Fruit fly (Drosophila melanogaster) whole organism, embryonic: ENCODE data around the gene CG12773.

Experiments
- Adf1 ChIP-seq: fragments of 200-800 bp; sonication (Bioruptor generic); IDR thresholded peaks from 2 replicates; pipeline ENCODE4 v1.3.6; 2022; ENCODE audit warnings: missing biosample characterization, missing genetic modification characterization
- Atf6 ChIP-seq: fragments of 200-800 bp; sonication (Bioruptor generic); IDR thresholded peaks from 2 replicates; pipeline ENCODE4 v1.3.6; 2022; ENCODE audit warnings: missing biosample characterization, missing genetic modification characterization
- CG10147 ChIP-seq: fragments of 200-800 bp; sonication (Bioruptor generic); optimal IDR thresholded peaks from 2 replicates; lab custom pipeline; 2019; ENCODE audit warnings: missing biosample characterization, mild to moderate bottlenecking, missing genetic modification characterization, moderate library complexity
- CG10321 ChIP-seq: fragments of 200-800 bp; sonication (Bioruptor generic); IDR thresholded peaks from 2 replicates; pipeline ENCODE4 v1.3.6; 2022; ENCODE audit warnings: missing biosample characterization, missing genetic modification characterization
- CG11456 ChIP-seq: fragments of 200-800 bp; sonication (Bioruptor generic); IDR thresholded peaks from 3 replicates; pipeline ENCODE4 v1.3.6; 2022; ENCODE audit warnings: missing biosample characterization, missing genetic modification characterization
- CG11504 ChIP-seq: fragments of 200-800 bp; sonication (Bioruptor generic); optimal IDR thresholded peaks from 3 replicates; lab custom pipeline; 2019; ENCODE audit warnings: missing biosample characterization, mild to moderate bottlenecking, missing genetic modification characterization, moderate library complexity
- CG12071 ChIP-seq: fragments of 200-800 bp; sonication (Bioruptor generic); optimal IDR thresholded peaks from 3 replicates; lab custom pipeline; 2018; ENCODE audit warnings: missing biosample characterization, mild to moderate bottlenecking, missing genetic modification characterization
- CG12155 ChIP-seq: fragments of 200-800 bp; sonication (Bioruptor generic); optimal IDR thresholded peaks from 3 replicates; lab custom pipeline; 2016; ENCODE audit warnings: missing biosample characterization, missing genetic modification characterization
- CG12769 ChIP-seq: fragments of 200-800 bp; sonication (Bioruptor generic); optimal IDR thresholded peaks from 2 replicates; lab custom pipeline; 2019; ENCODE audit warnings: missing biosample characterization, mild to moderate bottlenecking, missing genetic modification characterization, moderate library complexity
- CG13424 ChIP-seq: fragments of 200-800 bp; sonication (Bioruptor generic); optimal IDR thresholded peaks from 2 replicates; lab custom pipeline; 2019; ENCODE audit warnings: missing biosample characterization, mild to moderate bottlenecking, missing genetic modification characterization, moderate library complexity
- CG14050 ChIP-seq: fragments of 200-800 bp; sonication (Bioruptor generic); IDR thresholded peaks from 3 replicates; pipeline ENCODE4 v1.3.6; 2022; ENCODE audit warnings: missing biosample characterization, missing genetic modification characterization
- CG1647 ChIP-seq: fragments of 200-800 bp; sonication (Bioruptor generic); optimal IDR thresholded peaks from 3 replicates; lab custom pipeline; 2016; ENCODE audit warnings: missing biosample characterization, missing genetic modification characterization
- CG2199 ChIP-seq: fragments of 200-800 bp; sonication (Bioruptor generic); IDR thresholded peaks from 3 replicates; pipeline ENCODE4 v1.3.6; 2022; ENCODE audit warnings: missing biosample characterization, missing genetic modification characterization
- CG2202 ChIP-seq: fragments of 200-800 bp; sonication (Bioruptor generic); optimal IDR thresholded peaks from 2 replicates; lab custom pipeline; 2018; ENCODE audit warnings: missing biosample characterization, mild to moderate bottlenecking, missing genetic modification characterization
- CG2712 ChIP-seq: fragments of 200-800 bp; optimal IDR thresholded peaks from 3 replicates; lab custom pipeline; 2019; ENCODE audit warnings: missing biosample characterization, mild to moderate bottlenecking, missing genetic modification characterization, moderate library complexity
- CG33213 ChIP-seq: fragments of 200-800 bp; sonication (Bioruptor generic); optimal IDR thresholded peaks from 3 replicates; lab custom pipeline; 2016; ENCODE audit warnings: missing biosample characterization, missing genetic modification characterization
- CG34422 ChIP-seq: fragments of 200-800 bp; sonication (Bioruptor generic); IDR thresholded peaks from 3 replicates; pipeline ENCODE4 v1.3.6; 2022; ENCODE audit warnings: missing biosample characterization, missing genetic modification characterization
- CG4617 ChIP-seq: fragments of 200-800 bp; sonication (Bioruptor generic); optimal IDR thresholded peaks from 3 replicates; lab custom pipeline; 2016; ENCODE audit warnings: missing biosample characterization, missing genetic modification characterization, borderline replicate concordance
- CG5953 ChIP-seq: fragments of 200-800 bp; sonication (Bioruptor generic); IDR thresholded peaks from 2 replicates; pipeline ENCODE4 v1.3.6; 2022; ENCODE audit warnings: missing biosample characterization, missing genetic modification characterization
- CG6175 ChIP-seq: fragments of 200-800 bp; sonication (Bioruptor generic); IDR thresholded peaks from 3 replicates; pipeline ENCODE4 v1.3.6; 2022; ENCODE audit warnings: missing biosample characterization, missing genetic modification characterization
- CG6683 ChIP-seq: fragments of 200-800 bp; sonication (Bioruptor generic); optimal IDR thresholded peaks from 2 replicates; lab custom pipeline; 2017; ENCODE audit warnings: missing biosample characterization, mild to moderate bottlenecking, missing genetic modification characterization, missing genetic modification reagents
- CG6791 ChIP-seq: fragments of 200-800 bp; sonication (Bioruptor generic); IDR thresholded peaks from 3 replicates; pipeline ENCODE4 v1.3.6; 2022; ENCODE audit warnings: missing biosample characterization, missing genetic modification characterization; ENCODE audit not compliant: partially characterized antibody
- CG8089 ChIP-seq: fragments of 200-800 bp; sonication (Bioruptor generic); optimal IDR thresholded peaks from 3 replicates; lab custom pipeline; 2016; ENCODE audit warnings: missing biosample characterization, missing genetic modification characterization
- CG8281 ChIP-seq: fragments of 200-800 bp; sonication (Bioruptor generic); optimal IDR thresholded peaks from 2 replicates; lab custom pipeline; 2018; ENCODE audit warnings: missing biosample characterization, mild to moderate bottlenecking, missing genetic modification characterization, moderate library complexity
- Deaf1 ChIP-seq: fragments of 200-800 bp; optimal IDR thresholded peaks from 3 replicates; lab custom pipeline; 2019; ENCODE audit warnings: missing biosample characterization, mild to moderate bottlenecking, missing genetic modification characterization, moderate library complexity
- Dip2 ChIP-seq: fragments of 200-800 bp; sonication (Bioruptor generic); IDR thresholded peaks from 2 replicates; pipeline ENCODE4 v1.3.6; 2022; ENCODE audit warnings: missing biosample characterization, missing genetic modification characterization
- Drgx ChIP-seq: fragments of 200-800 bp; sonication (Bioruptor generic); IDR thresholded peaks from 2 replicates; pipeline ENCODE4 v1.3.6; 2022; ENCODE audit warnings: missing biosample characterization, missing genetic modification characterization
- E2f2 ChIP-seq: fragments of 200-800 bp; sonication (Bioruptor generic); IDR thresholded peaks from 2 replicates; pipeline ENCODE4 v1.3.6; 2022; ENCODE audit warnings: missing biosample characterization, missing genetic modification characterization
- Elba2 ChIP-seq: fragments of 200-800 bp; sonication (Bioruptor generic); optimal IDR thresholded peaks from 3 replicates; lab custom pipeline; 2016; ENCODE audit warnings: missing biosample characterization, missing genetic modification characterization
- NC2β ChIP-seq: fragments of 200-800 bp; sonication (Bioruptor generic); optimal IDR thresholded peaks from 2 replicates; lab custom pipeline; 2016; ENCODE audit warnings: missing biosample characterization, missing genetic modification characterization
- Poxn ChIP-seq: fragments of 200-800 bp; sonication (Bioruptor generic); IDR thresholded peaks from 2 replicates; pipeline ENCODE4 v1.3.6; 2022; ENCODE audit warnings: missing biosample characterization, missing genetic modification characterization
- Ptx1 ChIP-seq: fragments of 200-800 bp; sonication (Bioruptor generic); IDR thresholded peaks from 2 replicates; pipeline ENCODE4 v1.3.6; 2022; ENCODE audit warnings: missing biosample characterization, missing genetic modification characterization
- Sry-δ ChIP-seq: fragments of 200-800 bp; sonication (Bioruptor generic); optimal IDR thresholded peaks from 2 replicates; lab custom pipeline; 2016; ENCODE audit warnings: missing biosample characterization, missing genetic modification characterization
- abd-A ChIP-seq: fragments of 200-800 bp; sonication (Bioruptor generic); optimal IDR thresholded peaks from 3 replicates; lab custom pipeline; 2019; ENCODE audit warnings: missing biosample characterization, mild to moderate bottlenecking, missing genetic modification characterization, moderate library complexity
- bsh ChIP-seq, 2 experiments: fragments of 200-800 bp; sonication (Bioruptor generic); optimal IDR thresholded peaks; 2 replicates each; lab custom pipeline; 2017 to 2018; ENCODE audit warnings: mild to moderate bottlenecking in 2 of 2, missing biosample characterization in 2 of 2, missing genetic modification characterization in 2 of 2, moderate library complexity in 1 of 2
- caup ChIP-seq: fragments of 200-800 bp; sonication (Bioruptor generic); optimal IDR thresholded peaks from 3 replicates; lab custom pipeline; 2017; ENCODE audit warnings: missing biosample characterization, mild to moderate bottlenecking, missing genetic modification characterization, moderate library complexity; ENCODE audit not compliant: severe bottlenecking
- fd3F ChIP-seq: fragments of 200-800 bp; sonication (Bioruptor generic); optimal IDR thresholded peaks from 2 replicates; lab custom pipeline; 2018; ENCODE audit warnings: missing biosample characterization, mild to moderate bottlenecking, missing genetic modification characterization, moderate library complexity
- fd64A ChIP-seq: fragments of 200-800 bp; sonication (Bioruptor generic); optimal IDR thresholded peaks from 3 replicates; lab custom pipeline; 2018; ENCODE audit warnings: missing biosample characterization, mild to moderate bottlenecking, missing genetic modification characterization
- gcm ChIP-seq: fragments of 200-800 bp; sonication (Bioruptor generic); optimal IDR thresholded peaks from 2 replicates; lab custom pipeline; 2019; ENCODE audit warnings: missing biosample characterization, mild to moderate bottlenecking, missing genetic modification characterization, moderate library complexity
- grn ChIP-seq: fragments of 200-800 bp; sonication (Bioruptor generic); optimal IDR thresholded peaks from 3 replicates; lab custom pipeline; 2017; ENCODE audit warnings: missing biosample characterization, missing genetic modification characterization
- jing ChIP-seq: fragments of 200-800 bp; sonication (Bioruptor generic); optimal IDR thresholded peaks from 2 replicates; lab custom pipeline; 2018; ENCODE audit warnings: missing biosample characterization, mild to moderate bottlenecking, missing genetic modification characterization
- lab ChIP-seq: fragments of 200-800 bp; sonication (Bioruptor generic); optimal IDR thresholded peaks from 3 replicates; lab custom pipeline; 2017; ENCODE audit warnings: missing biosample characterization, missing genetic modification characterization, mild to moderate bottlenecking, moderate library complexity, missing genetic modification reagents
- nmo ChIP-seq: fragments of 200-800 bp; sonication (Bioruptor generic); optimal IDR thresholded peaks from 2 replicates; lab custom pipeline; 2018; ENCODE audit warnings: missing biosample characterization, mild to moderate bottlenecking, missing genetic modification characterization, moderate library complexity
- org-1 ChIP-seq: fragments of 200-800 bp; sonication (Bioruptor generic); optimal IDR thresholded peaks from 2 replicates; lab custom pipeline; 2017; ENCODE audit warnings: missing biosample characterization, missing genetic modification characterization
- pan ChIP-seq, 4 experiments: fragments of >200 bp in 3 of 4; fragments of 200-800 bp in 1 of 4; sonication (Bioruptor generic) in 1 of 4; optimal IDR thresholded peaks in 3 of 4; IDR thresholded peaks in 1 of 4; 2 replicates each; pipeline versions ENCODE4 v1.3.6 to Lab custom; 2017 to 2022; ENCODE audit warnings: missing biosample characterization in 2 of 4, missing genetic modification characterization in 2 of 4, mixed read lengths in 1 of 4
- prd ChIP-seq, 3 experiments: fragments of >200 bp in 2 of 3; fragments of 200-800 bp in 1 of 3; sonication (Bioruptor generic) in 1 of 3; optimal IDR thresholded peaks in 2 of 3; IDR thresholded peaks in 1 of 3; 2 replicates in 2 of 3; 3 replicates in 1 of 3; pipeline versions ENCODE4 v1.3.6 to Lab custom; 2017 to 2022; ENCODE audit warnings: missing biosample characterization in 1 of 3, missing genetic modification characterization in 1 of 3
- sens ChIP-seq: fragments of 200-800 bp; sonication (Bioruptor generic); peaks from one replicate; lab custom pipeline; 2016; ENCODE audit warnings: missing biosample characterization, missing genetic modification characterization
- tgo ChIP-seq: fragments of 200-800 bp; sonication (Bioruptor generic); IDR thresholded peaks from 3 replicates; pipeline ENCODE4 v1.3.6; 2022; ENCODE audit warnings: missing biosample characterization, missing genetic modification characterization
- z ChIP-seq: fragments of 200-800 bp; sonication (Bioruptor generic); IDR thresholded peaks from 3 replicates; pipeline ENCODE4 v1.3.6; 2022; ENCODE audit warnings: missing biosample characterization, missing genetic modification characterization
- zfh2 ChIP-seq: fragments of 200-800 bp; sonication (Bioruptor generic); optimal IDR thresholded peaks from 2 replicates; lab custom pipeline; 2016; ENCODE audit warnings: missing biosample characterization, missing genetic modification characterization

Gene CG12773

dm6 chrX:1337998-1338397 lies 15.8 kb downstream of the CG12773 start (continued):
- TF ChIP-seq z (GFP tag; lab: Robert Waterston, UW) (no peak), CG11456 (GFP tag; lab: Robert Waterston, UW) (no peak), fd3F (GFP tag; lab: Kevin White, UChicago) (no peak), CG6791 (GFP tag; lab: Robert Waterston, UW) (no peak), Atf6 (GFP tag; lab: Robert Waterston, UW) (no peak), grn (GFP tag; lab: Kevin White, UChicago) (no peak), CG4617 (GFP tag; lab: Kevin White, UChicago) (no peak), fd64A (no peak), CG6175 (GFP tag; lab: Robert Waterston, UW) (0 out of 3 replicates have a peak, but pooled peaks have one; percentile 13), Deaf1 (tag; lab: Kevin White, UChicago) (peak; percentile 63), CG12769 (tag; lab: Kevin White, UChicago) (peak; percentile 21), abd-A (no peak), CG8089 (no peak), Poxn (GFP tag; lab: Robert Waterston, UW) (no peak), CG34422 (GFP tag; lab: Robert Waterston, UW) (peak; percentile 43; the same call in 1 of the 3 replicates), tgo (GFP tag; lab: Robert Waterston, UW) (no peak), CG12155 (GFP tag; lab: Kevin White, UChicago) (no peak), CG2199 (GFP tag; lab: Robert Waterston, UW) (no peak), CG33213 (GFP tag; lab: Kevin White, UChicago) (no peak), CG10321 (GFP tag; lab: Robert Waterston, UW) (no peak), CG2202 (no peak), org-1 (no peak), Dip2 (GFP tag; lab: Robert Waterston, UW) (no peak), bsh (GFP tag; optimal IDR thresholded peaks at IDR 0.05; lab: Kevin White, UChicago) (no peak), NC2β (GFP tag; lab: Kevin White, UChicago) (no peak), E2f2 (no peak), CG12071 (no peak), CG5953 (GFP tag; lab: Robert Waterston, UW) (no peak), zfh2 (GFP tag; lab: Kevin White, UChicago) (no peak), pan (optimal IDR thresholded peaks at IDR 0.05; lab: Kevin White, UChicago) (no peak), pan (GFP tag; optimal IDR thresholded peaks at IDR 0.05 in 1 of 2, IDR thresholded peaks at IDR 0.05 in 1 of 2) (peak in 1 of 2 experiments; percentile 15), CG10147 (GFP tag; lab: Kevin White, UChicago) (no peak), CG2712 (no peak), sens (GFP tag; lab: Kevin White, UChicago) (no peak), CG14050 (GFP tag; lab: Robert Waterston, UW) (no peak), prd (optimal IDR thresholded peaks at IDR 0.05; lab: Kevin White, UChicago) (no peak), prd (GFP tag; IDR thresholded peaks at IDR 0.05; lab: Robert Waterston, UW) (no peak), CG11504 (tag; lab: Kevin White, UChicago) (no peak), CG6683 (GFP tag; lab: Kevin White, UChicago) (no peak), Elba2 (GFP tag; lab: Kevin White, UChicago) (no peak), caup (GFP tag; lab: Kevin White, UChicago) (no peak), Adf1 (GFP tag; lab: Robert Waterston, UW) (peak; percentile 58), lab (GFP tag; lab: Kevin White, UChicago) (no peak), CG13424 (tag; lab: Kevin White, UChicago) (no peak), Sry-δ (no peak), gcm (GFP tag; lab: Kevin White, UChicago) (no peak), nmo (no peak), CG8281 (tag; lab: Kevin White, UChicago) (no peak), jing (GFP tag; lab: Kevin White, UChicago) (no peak), CG1647 (GFP tag; lab: Kevin White, UChicago) (no peak), Ptx1 (GFP tag; lab: Robert Waterston, UW) (no peak), Drgx (GFP tag; lab: Robert Waterston, UW) (peak; percentile 31; the same call in 1 of the 2 replicates)
